Fruit fly (Drosophila melanogaster) whole organism, pupa: Measurements from ENCODE around the gene CHKov1.
A peak's percentile ranks its signal among the peaks of the same experiment; 100 is the strongest.

Experiments used
- CG10348 ChIP-seq: fragments of 200-800 bp; sonication (Bioruptor generic); IDR thresholded peaks from 2 replicates; pipeline ENCODE4 v1.3.6; 2022; ENCODE audit warnings: missing biosample characterization, missing genetic modification characterization
- CG12605 ChIP-seq: fragments of 200-800 bp; sonication (Bioruptor generic); IDR thresholded peaks from 2 replicates; pipeline ENCODE4 v1.3.6; 2022; ENCODE audit warnings: missing biosample characterization, missing genetic modification characterization
- CG13204 ChIP-seq: fragments of 200-800 bp; sonication (Bioruptor generic); optimal IDR thresholded peaks from 2 replicates; lab custom pipeline; 2018; ENCODE audit warnings: missing biosample characterization, mild to moderate bottlenecking, missing genetic modification characterization, moderate library complexity
- CG14655 ChIP-seq: fragments of 200-800 bp; sonication (Bioruptor generic); optimal IDR thresholded peaks from 3 replicates; lab custom pipeline; 2017; ENCODE audit warnings: mild to moderate bottlenecking, missing biosample characterization, missing genetic modification reagents, missing genetic modification characterization
- CG15710 ChIP-seq: fragments of 200-800 bp; sonication (Bioruptor generic); optimal IDR thresholded peaks from 2 replicates; lab custom pipeline; 2018; ENCODE audit warnings: missing biosample characterization, mild to moderate bottlenecking, missing genetic modification characterization, moderate library complexity
- CG17806 ChIP-seq: fragments of 200-800 bp; sonication (Bioruptor generic); optimal IDR thresholded peaks from 2 replicates; lab custom pipeline; 2018; ENCODE audit warnings: missing biosample characterization, mild to moderate bottlenecking, missing genetic modification characterization, moderate library complexity
- CG32121 ChIP-seq: fragments of 200-800 bp; sonication (Bioruptor generic); IDR thresholded peaks from 2 replicates; pipeline ENCODE4 v1.3.6; 2022; ENCODE audit warnings: missing biosample characterization, missing genetic modification characterization
- CG34367 ChIP-seq: fragments of 200-800 bp; sonication (Bioruptor generic); optimal IDR thresholded peaks from 2 replicates; lab custom pipeline; 2018; ENCODE audit warnings: missing biosample characterization, mild to moderate bottlenecking, missing genetic modification characterization
- CG4496 ChIP-seq: fragments of 200-800 bp; sonication (Bioruptor generic); IDR thresholded peaks from 3 replicates; pipeline ENCODE4 v1.3.6; 2022; ENCODE audit warnings: missing biosample characterization, missing genetic modification characterization
- CG8159 ChIP-seq: fragments of 200-800 bp; sonication (Bioruptor generic); optimal IDR thresholded peaks from 3 replicates; lab custom pipeline; 2018; ENCODE audit warnings: missing biosample characterization, mild to moderate bottlenecking, missing genetic modification characterization, moderate library complexity
- CG8301 ChIP-seq: fragments of 200-800 bp; sonication (Bioruptor generic); optimal IDR thresholded peaks from 2 replicates; lab custom pipeline; 2018; ENCODE audit warnings: missing biosample characterization, mild to moderate bottlenecking, missing genetic modification characterization
- CG9948 ChIP-seq: fragments of 200-800 bp; sonication (Bioruptor generic); optimal IDR thresholded peaks from 2 replicates; lab custom pipeline; 2018; ENCODE audit warnings: missing biosample characterization, mild to moderate bottlenecking, missing genetic modification characterization, moderate library complexity
- D1 ChIP-seq: fragments of 200-800 bp; sonication (Bioruptor generic); optimal IDR thresholded peaks from 2 replicates; lab custom pipeline; 2018; ENCODE audit warnings: missing biosample characterization, mild to moderate bottlenecking, missing genetic modification characterization, moderate library complexity
- EcR ChIP-seq: fragments of 200-800 bp; sonication (Bioruptor generic); optimal IDR thresholded peaks from 3 replicates; lab custom pipeline; 2019; ENCODE audit warnings: missing biosample characterization, missing genetic modification characterization, mild to moderate bottlenecking, moderate library complexity, missing genetic modification reagents
- Ets98B ChIP-seq: fragments of 200-800 bp; sonication (Bioruptor generic); IDR thresholded peaks from 2 replicates; pipeline ENCODE4 v1.3.6; 2022; ENCODE audit warnings: missing biosample characterization, missing genetic modification characterization
- Pif1A ChIP-seq: fragments of 200-800 bp; sonication (Bioruptor generic); optimal IDR thresholded peaks from 3 replicates; lab custom pipeline; 2016; ENCODE audit warnings: missing biosample characterization, missing genetic modification characterization
- Pif1B ChIP-seq: fragments of 200-800 bp; sonication (Bioruptor generic); optimal IDR thresholded peaks from 3 replicates; lab custom pipeline; 2016; ENCODE audit warnings: missing biosample characterization, missing genetic modification characterization
- Snoo ChIP-seq: fragments of 200-800 bp; sonication (Bioruptor generic); optimal IDR thresholded peaks from 3 replicates; lab custom pipeline; 2017; ENCODE audit warnings: missing biosample characterization, mild to moderate bottlenecking, missing genetic modification characterization, inconsistent platforms
- fd96Ca ChIP-seq: fragments of 200-800 bp; sonication (Bioruptor generic); IDR thresholded peaks from 3 replicates; pipeline ENCODE4 v1.3.6; 2022; ENCODE audit warnings: missing biosample characterization, missing genetic modification characterization
- gl ChIP-seq: fragments of 200-800 bp; sonication (Bioruptor generic); optimal IDR thresholded peaks from 2 replicates; lab custom pipeline; 2018; ENCODE audit warnings: missing biosample characterization, mild to moderate bottlenecking, missing genetic modification characterization
- rn ChIP-seq: fragments of 200-800 bp; sonication (Bioruptor generic); IDR thresholded peaks from 2 replicates; pipeline ENCODE4 v1.3.6; 2022; ENCODE audit warnings: missing biosample characterization, missing genetic modification characterization

CHKov1 gene

dm6 chr3R:25331103-25331502 lies 2.0 kb upstream of the CHKov1 start, which contains the start of gene CHKov2:
Gene CHKov2 (minus strand): TSS chr3R:25331203.
- no peak for TF ChIP-seq fd96Ca (GFP tag; lab: Robert Waterston, UW)

- TF ChIP-seq Ets98B (GFP tag; lab: Robert Waterston, UW) (peak; percentile 47; the same call in 1 of the 2 replicates), CG12605 (GFP tag; lab: Robert Waterston, UW) (0 out of 2 replicates have a peak, but pooled peaks have one; percentile 27)
These were observed 576 bp downstream of the CHKov1 start for dm6 chr3R:25328540-25328939.

dm6 chr3R:25322657-25323056 lies 6.5 kb downstream of the CHKov1 start, which contains the start of gene CG10562:
Gene CG10562 (minus strand): TSS chr3R:25322757.
- TF ChIP-seq CG8301 (tag; lab: Kevin White, UChicago): no peak
- no peak for TF ChIP-seq CG32121 (GFP tag; lab: Robert Waterston, UW)
- TF ChIP-seq fd96Ca (GFP tag; lab: Robert Waterston, UW): no peak
- TF ChIP-seq CG17806 (tag; lab: Kevin White, UChicago): no peak
- TF ChIP-seq Pif1A: no peak

- TF ChIP-seq fd96Ca (GFP tag; lab: Robert Waterston, UW): no peak
These were observed 7.4 kb downstream of the CHKov1 start for dm6 chr3R:25321681-25322080.

dm6 chr3R:25320898-25321297 lies 8.2 kb downstream of the CHKov1 start:
- no peak for TF ChIP-seq gl (tag; lab: Kevin White, UChicago)
- TF ChIP-seq CG4496 (GFP tag; lab: Robert Waterston, UW): no peak
- no peak for TF ChIP-seq Ets98B (GFP tag; lab: Robert Waterston, UW)
- TF ChIP-seq CG8159: no peak
- no peak for TF ChIP-seq fd96Ca (GFP tag; lab: Robert Waterston, UW)
- TF ChIP-seq CG17806 (tag; lab: Kevin White, UChicago): no peak
- TF ChIP-seq CG9948 (tag; lab: Kevin White, UChicago): no peak
- TF ChIP-seq D1 (tag; lab: Kevin White, UChicago): no peak
- TF ChIP-seq CG10348 (GFP tag; lab: Robert Waterston, UW): no peak
- TF ChIP-seq CG12605 (GFP tag; lab: Robert Waterston, UW): no peak

- no peak for TF ChIP-seq CG8301 (tag; lab: Kevin White, UChicago)
- TF ChIP-seq CG34367 (tag; lab: Kevin White, UChicago): no peak
- TF ChIP-seq EcR (GFP tag; lab: Kevin White, UChicago): no peak
- no peak for TF ChIP-seq fd96Ca (GFP tag; lab: Robert Waterston, UW)
- no peak for TF ChIP-seq Pif1B
- TF ChIP-seq CG10348 (GFP tag; lab: Robert Waterston, UW): no peak
- TF ChIP-seq CG32121 (GFP tag; lab: Robert Waterston, UW): no peak
- TF ChIP-seq D1 (tag; lab: Kevin White, UChicago): no peak
- no peak for TF ChIP-seq CG15710
- no peak for TF ChIP-seq CG9948 (tag; lab: Kevin White, UChicago)
- TF ChIP-seq rn (GFP tag; lab: Robert Waterston, UW): no peak
- no peak for TF ChIP-seq CG12605 (GFP tag; lab: Robert Waterston, UW)
- no peak for TF ChIP-seq gl (tag; lab: Kevin White, UChicago)
- no peak for TF ChIP-seq CG4496 (GFP tag; lab: Robert Waterston, UW)
- TF ChIP-seq CG13204 (GFP tag; lab: Kevin White, UChicago): no peak
- no peak for TF ChIP-seq CG14655 (GFP tag; lab: Kevin White, UChicago)
- no peak for TF ChIP-seq Ets98B (GFP tag; lab: Robert Waterston, UW)
- TF ChIP-seq CG17806 (tag; lab: Kevin White, UChicago): no peak
- TF ChIP-seq CG8159: no peak
- TF ChIP-seq Pif1A: no peak
These were observed 8.9 kb downstream of the CHKov1 start, which contains the start of gene CG10560 for dm6 chr3R:25320051-25320705. Gene CG10560 (minus strand): TSS chr3R:25320101.

dm6 chr3R:25318011-25318410 lies 11.1 kb downstream of the CHKov1 start, which contains the start of gene CG10553:
Gene CG10553 (minus strand): TSS chr3R:25318111.
- no peak for TF ChIP-seq Pif1B
- no peak for TF ChIP-seq EcR (GFP tag; lab: Kevin White, UChicago)
- no peak for TF ChIP-seq fd96Ca (GFP tag; lab: Robert Waterston, UW)
- TF ChIP-seq CG34367 (tag; lab: Kevin White, UChicago): no peak
- TF ChIP-seq rn (GFP tag; lab: Robert Waterston, UW): no peak
- TF ChIP-seq Snoo (tag; lab: Kevin White, UChicago): no peak
- no peak for TF ChIP-seq gl (tag; lab: Kevin White, UChicago)
- no peak for TF ChIP-seq CG13204 (GFP tag; lab: Kevin White, UChicago)
- TF ChIP-seq CG8159: no peak
